Worm (Caenorhabditis elegans): ENCODE results near the gene chmp-7.

ce11 chrII:9074492-9074891 is 19.7 kb downstream of the chmp-7 start:
- TF ChIP-seq fkh-10 (GFP tag; optimal IDR thresholded peaks at IDR 0.05) (no peak), mep-1 (tag; optimal IDR thresholded peaks at IDR 0.05) (no peak), lin-15B (tag; optimal IDR thresholded peaks at IDR 0.05) (no peak), lir-3 (tag; optimal IDR thresholded peaks at IDR 0.05) (no peak), nhr-237 (tag; optimal IDR thresholded peaks at IDR 0.05) (no peak), ces-1 (GFP tag; optimal IDR thresholded peaks at IDR 0.05) (no peak), nhr-48 (tag; optimal IDR thresholded peaks at IDR 0.05) (no peak), gei-8 (GFP tag; optimal IDR thresholded peaks at IDR 0.05) (no peak), spr-3 (GFP tag; optimal IDR thresholded peaks at IDR 0.05) (no peak), nhr-77 (tag; optimal IDR thresholded peaks at IDR 0.05) (no peak), lim-7 (GFP tag; IDR thresholded peaks at IDR 0.05) (no peak)

Data from whole organism, L4 larva.